Fruit fly (Drosophila melanogaster): Measurements from ENCODE around the gene Nt5a.

Nt5a gene

dm6 chr3L:1319097-1319725, 12.0 kb upstream of the Nt5a start (continued):
- TF ChIP-seq zfh2 (GFP tag; optimal IDR thresholded peaks at IDR 0.05) (peak; percentile 1), CG34224 (GFP tag; IDR thresholded peaks at IDR 0.05; ENCODE audit: partially characterized antibody) (no peak), ftz-f1 (GFP tag; optimal IDR thresholded peaks at IDR 0.05) (no peak), otp (GFP tag; IDR thresholded peaks at IDR 0.05) (peak; percentile 84), ap (GFP tag; IDR thresholded peaks at IDR 0.05) (peak; percentile 56), sqz (GFP tag; optimal IDR thresholded peaks at IDR 0.05) (peak; percentile 55), gcm (GFP tag; optimal IDR thresholded peaks at IDR 0.05) (peak; percentile 68), CG9876 (GFP tag; optimal IDR thresholded peaks at IDR 0.05) (no peak), gem (tag; optimal IDR thresholded peaks at IDR 0.05) (peak; percentile 85), Ssrp (tag; optimal IDR thresholded peaks at IDR 0.05) (peak; percentile 83), CG10366 (GFP tag; IDR thresholded peaks at IDR 0.05) (peak; percentile 81), NK7.1 (GFP tag; optimal IDR thresholded peaks at IDR 0.05) (peak; percentile 25), Rfx (GFP tag; IDR thresholded peaks at IDR 0.05) (peak; percentile 51), lbe (GFP tag; optimal IDR thresholded peaks at IDR 0.05) (peak; percentile 97), Spps (tag; optimal IDR thresholded peaks at IDR 0.05) (peak; percentile 57), CG14860 (GFP tag; IDR thresholded peaks at IDR 0.05; ENCODE audit: partially characterized antibody) (no peak), az2 (GFP tag; optimal IDR thresholded peaks at IDR 0.05) (peak; percentile 87), sob (GFP tag; IDR thresholded peaks at IDR 0.05) (peak; percentile 69; the same call in 1 of the 2 replicates), Dp (GFP tag; optimal IDR thresholded peaks at IDR 0.05) (no peak), salm (tag; optimal IDR thresholded peaks at IDR 0.05) (peak; percentile 29), Poxn (GFP tag; IDR thresholded peaks at IDR 0.05) (no peak), TFAM (GFP tag; optimal IDR thresholded peaks at IDR 0.05) (no peak), CG12659 (GFP tag; optimal IDR thresholded peaks at IDR 0.05) (peak; percentile 74), CG5953 (GFP tag; IDR thresholded peaks at IDR 0.05) (peak; percentile 80), zfh1 (GFP tag; IDR thresholded peaks at IDR 0.05) (peak; percentile 90), Hmx (GFP tag; optimal IDR thresholded peaks at IDR 0.05) (no peak), CG3726 (GFP tag; IDR thresholded peaks at IDR 0.05) (peak; percentile 30; the same call in 2 of the 3 replicates), chinmo (GFP tag; IDR thresholded peaks at IDR 0.05; ENCODE audit: partially characterized antibody) (no peak), Nf-YC (tag; optimal IDR thresholded peaks at IDR 0.05) (no peak), CG30020 (tag; optimal IDR thresholded peaks at IDR 0.05) (no peak), Awh (GFP tag; IDR thresholded peaks at IDR 0.05) (peak; percentile 82), gro (GFP tag; optimal IDR thresholded peaks at IDR 0.05) (no peak), CG9609 (GFP tag; optimal IDR thresholded peaks at IDR 0.05) (peak; percentile 64), CG18476 (GFP tag; optimal IDR thresholded peaks at IDR 0.05) (peak; percentile 65), al (GFP tag; IDR thresholded peaks at IDR 0.05) (0 out of 2 replicates have a peak, but pooled peaks have one; percentile 9), CG5180 (GFP tag; optimal IDR thresholded peaks at IDR 0.05) (peak; percentile 73), CG13624 (GFP tag; optimal IDR thresholded peaks at IDR 0.05) (no peak), CG14965 (GFP tag; optimal IDR thresholded peaks at IDR 0.05; ENCODE audit: borderline replicate concordance) (no peak), tin (GFP tag; optimal IDR thresholded peaks at IDR 0.05) (peak; percentile 86), caup (GFP tag; optimal IDR thresholded peaks at IDR 0.05; ENCODE audit: severe bottlenecking) (peak; percentile 24), Atf3 (GFP tag; optimal IDR thresholded peaks at IDR 0.05) (peak; percentile 76), ken (GFP tag; IDR thresholded peaks at IDR 0.05) (peak; percentile 90), CG7745 (tag; optimal IDR thresholded peaks at IDR 0.05) (no peak), tgo (GFP tag; IDR thresholded peaks at IDR 0.05) (peak; percentile 79), fu2 (GFP tag; optimal IDR thresholded peaks at IDR 0.05) (peak; percentile 8), CG11695 (GFP tag; IDR thresholded peaks at IDR 0.05) (peak; percentile 62), Nf-YB (GFP tag; optimal IDR thresholded peaks at IDR 0.05) (peak; percentile 38), BtbVII (GFP tag; optimal IDR thresholded peaks at IDR 0.05) (no peak), CG31365 (tag; optimal IDR thresholded peaks at IDR 0.05) (peak; percentile 39), Doc3 (GFP tag; IDR thresholded peaks at IDR 0.05; ENCODE audit: partially characterized antibody) (no peak)
